Worm (Caenorhabditis elegans): ENCODE measurements around the gene srh-279.

DNA sequence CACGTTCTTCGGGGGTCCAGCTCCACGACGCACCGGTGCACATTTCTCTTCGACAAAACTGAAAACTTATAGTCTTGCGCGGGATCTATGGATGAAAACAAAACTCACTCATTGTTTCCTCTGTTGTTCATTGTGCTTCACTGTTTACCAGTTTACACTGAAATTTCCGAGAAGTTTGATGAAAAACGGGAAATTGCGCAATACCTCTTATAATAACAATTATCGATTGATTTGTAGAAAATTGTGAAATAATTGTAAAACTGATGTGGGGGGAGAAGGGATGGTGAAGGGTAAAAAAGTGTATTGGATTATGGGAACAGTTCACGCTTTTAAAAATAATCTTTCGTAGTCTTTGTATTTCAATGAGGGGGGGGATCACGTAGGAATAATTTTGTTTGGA, 37.2 kb downstream of the srh-279 start:
- TF ChIP-seq dpl-1 (GFP tag; optimal IDR thresholded peaks at IDR 0.05) = no peak
- no peak for TF ChIP-seq F22D6.2 (tag; optimal IDR thresholded peaks at IDR 0.05)
- no peak for TF ChIP-seq ztf-25 (GFP tag; IDR thresholded peaks at IDR 0.05)
- no peak for TF ChIP-seq C06A6.2 (GFP tag; conservative IDR thresholded peaks at IDR 0.05)
- no peak for TF ChIP-seq F10E7.11 (tag; optimal IDR thresholded peaks at IDR 0.05)
- no peak for TF ChIP-seq B0261.1 (tag; optimal IDR thresholded peaks at IDR 0.05)
- no peak for TF ChIP-seq sdz-38 (tag; optimal IDR thresholded peaks at IDR 0.05)
- TF ChIP-seq unc-130 (GFP tag; optimal IDR thresholded peaks at IDR 0.05) = no peak
- TF ChIP-seq F57C9.4 (tag; optimal IDR thresholded peaks at IDR 0.05) = no peak
- TF ChIP-seq mcd-1 (GFP tag; IDR thresholded peaks at IDR 0.05) = no peak
